Fruit fly (Drosophila melanogaster): ENCODE measurements around the gene PyK.

PyK gene

DNA sequence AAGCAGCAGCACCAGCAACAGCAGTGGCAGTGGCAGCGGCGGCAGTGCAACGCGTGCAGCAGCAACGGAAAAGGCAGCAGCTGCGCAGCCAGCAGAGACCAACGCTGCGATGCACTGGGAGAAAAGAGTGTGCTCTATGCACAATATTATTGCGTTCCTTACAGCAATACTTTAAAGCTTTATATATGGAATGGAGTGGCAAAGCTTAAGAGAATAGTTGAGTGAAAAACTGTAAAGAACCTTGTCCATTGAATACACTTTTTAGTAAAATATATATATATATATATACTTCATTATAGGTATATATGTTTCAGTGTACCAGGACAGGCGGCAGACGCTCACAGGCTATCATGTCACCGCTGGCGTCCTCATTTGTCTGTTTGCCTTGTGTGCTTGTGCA lies 42.6 kb upstream of the PyK start (continued):
- TF ChIP-seq CG10959 (GFP tag; IDR thresholded peaks at IDR 0.05): 0 out of 2 replicates have a peak, but pooled peaks have one; percentile 27
- TF ChIP-seq CG2875 (GFP tag; optimal IDR thresholded peaks at IDR 0.05): peak; percentile 37
- TF ChIP-seq CG2712 (tag; optimal IDR thresholded peaks at IDR 0.05): peak; percentile 53
- no peak for TF ChIP-seq NC2β (GFP tag; optimal IDR thresholded peaks at IDR 0.05)
- peak; percentile 56 for TF ChIP-seq CG10979 (tag; optimal IDR thresholded peaks at IDR 0.05)
- TF ChIP-seq pnt (GFP tag; optimal IDR thresholded peaks at IDR 0.05): no peak

DNA sequence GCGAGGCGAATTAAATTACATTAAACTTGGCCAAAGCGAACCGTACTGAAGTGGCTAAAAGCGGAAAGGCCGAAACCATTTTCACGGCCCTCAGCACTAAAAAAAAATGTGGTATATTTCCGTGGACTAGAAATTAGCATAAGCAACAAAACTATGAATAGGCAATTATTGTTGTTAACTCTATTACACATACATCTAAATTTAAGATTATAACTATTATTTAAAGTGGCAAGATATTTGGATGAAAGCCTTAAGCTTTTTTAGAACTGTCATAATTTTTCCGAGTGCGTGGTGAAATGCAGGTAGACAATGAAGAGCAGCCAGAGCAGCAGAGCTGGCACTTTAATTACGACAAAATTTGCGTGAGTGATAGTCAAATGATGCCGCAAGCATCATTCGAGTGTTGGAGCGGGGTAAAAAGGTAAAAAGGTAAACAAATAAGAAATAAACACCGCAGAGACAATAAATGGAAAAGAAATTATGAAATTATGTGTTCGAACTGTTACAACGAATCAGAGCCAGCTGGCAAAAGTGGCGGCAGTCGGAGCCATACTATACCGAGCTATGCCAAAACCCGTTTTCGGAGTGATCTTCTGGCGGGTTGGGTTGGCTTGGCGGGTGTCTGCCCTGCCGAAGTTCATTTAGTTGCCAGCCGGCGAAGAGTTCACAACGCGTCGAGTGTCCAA lies 38.5 kb upstream of the PyK start, which contains the start of gene CG7080:
Gene CG7080, plus strand, starts transcription at position 636 of the 686 bp plus-strand sequence.
- no peak for TF ChIP-seq CG32532 (GFP tag; IDR thresholded peaks at IDR 0.05)
- no peak for TF ChIP-seq CG10959 (GFP tag; IDR thresholded peaks at IDR 0.05)
- TF ChIP-seq ac (GFP tag; optimal IDR thresholded peaks at IDR 0.05): no peak
- TF ChIP-seq CG11695 (GFP tag; IDR thresholded peaks at IDR 0.05): no peak
- TF ChIP-seq CG7745 (tag; optimal IDR thresholded peaks at IDR 0.05): no peak
- no peak for TF ChIP-seq CG12104 (GFP tag; optimal IDR thresholded peaks at IDR 0.05)
- TF ChIP-seq Dref (GFP tag; IDR thresholded peaks at IDR 0.05): no peak
- TF ChIP-seq CG16779 (GFP tag; IDR thresholded peaks at IDR 0.05): no peak
- no peak for TF ChIP-seq tna (GFP tag; IDR thresholded peaks at IDR 0.05; ENCODE audit: partially characterized antibody)
- no peak for TF ChIP-seq B-H1 (GFP tag; IDR thresholded peaks at IDR 0.05)
- TF ChIP-seq CG2678 (tag; optimal IDR thresholded peaks at IDR 0.05): peak; percentile 31
- TF ChIP-seq CG13624 (GFP tag; optimal IDR thresholded peaks at IDR 0.05): no peak
- no peak for TF ChIP-seq CG18011 (GFP tag; optimal IDR thresholded peaks at IDR 0.05)
- no peak for TF ChIP-seq inv (GFP tag; IDR thresholded peaks at IDR 0.05; ENCODE audit: partially characterized antibody)
- TF ChIP-seq al (GFP tag; IDR thresholded peaks at IDR 0.05): no peak
- no peak for TF ChIP-seq CG9797 (GFP tag; optimal IDR thresholded peaks at IDR 0.05)
- TF ChIP-seq CG18262 (tag; optimal IDR thresholded peaks at IDR 0.05): peak; percentile 31
- TF ChIP-seq Kr (GFP tag; optimal IDR thresholded peaks at IDR 0.05): no peak
- TF ChIP-seq br (optimal IDR thresholded peaks at IDR 0.05): no peak
- TF ChIP-seq Dek (tag; optimal IDR thresholded peaks at IDR 0.05): no peak
- peak; percentile 31; the same call in 1 of the 2 replicates for TF ChIP-seq lmd (GFP tag; IDR thresholded peaks at IDR 0.05)
- no peak for TF ChIP-seq luna (GFP tag; optimal IDR thresholded peaks at IDR 0.05)
- TF ChIP-seq Aef1 (GFP tag; IDR thresholded peaks at IDR 0.05): no peak
- no peak for TF ChIP-seq CG7786 (GFP tag; optimal IDR thresholded peaks at IDR 0.05)
- no peak for TF ChIP-seq mld (GFP tag; IDR thresholded peaks at IDR 0.05; ENCODE audit: partially characterized antibody)
- no peak for TF ChIP-seq Hr3 (GFP tag; optimal IDR thresholded peaks at IDR 0.05)
- no peak for TF ChIP-seq repo (GFP tag; optimal IDR thresholded peaks at IDR 0.05)
- no peak for TF ChIP-seq CG18476 (GFP tag; optimal IDR thresholded peaks at IDR 0.05)
- no peak for TF ChIP-seq Scr (GFP tag; IDR thresholded peaks at IDR 0.05; ENCODE audit: partially characterized antibody)
- peak; percentile 21 for TF ChIP-seq CG15269 (tag; optimal IDR thresholded peaks at IDR 0.05)
- TF ChIP-seq CG6254 (GFP tag; optimal IDR thresholded peaks at IDR 0.05): no peak
- no peak for TF ChIP-seq CG14860 (GFP tag; IDR thresholded peaks at IDR 0.05; ENCODE audit: partially characterized antibody)
- TF ChIP-seq bab2 (GFP tag; optimal IDR thresholded peaks at IDR 0.05): no peak
- TF ChIP-seq Hr39 (optimal IDR thresholded peaks at IDR 0.05): no peak
- TF ChIP-seq CG2129 (GFP tag; IDR thresholded peaks at IDR 0.05; ENCODE audit: partially characterized antibody): no peak
- TF ChIP-seq dysf (GFP tag; IDR thresholded peaks at IDR 0.05): 0 out of 3 replicates have a peak, but pooled peaks have one; percentile 20
- no peak for TF ChIP-seq CG1792 (GFP tag; optimal IDR thresholded peaks at IDR 0.05)
- TF ChIP-seq Neu2 (GFP tag; optimal IDR thresholded peaks at IDR 0.05; ENCODE audit: borderline replicate concordance): no peak
- TF ChIP-seq Dfd (GFP tag; optimal IDR thresholded peaks at IDR 0.05): no peak
- no peak for TF ChIP-seq CG2202 (tag; optimal IDR thresholded peaks at IDR 0.05)
- TF ChIP-seq MESR4 (GFP tag; optimal IDR thresholded peaks at IDR 0.05): no peak
- peak in 1 of 2 experiments; percentile 12 for TF ChIP-seq Eip74EF (GFP tag; optimal IDR thresholded peaks at IDR 0.05)
- TF ChIP-seq salm (tag; optimal IDR thresholded peaks at IDR 0.05): no peak

All from whole organism, embryonic.